Fruit fly (Drosophila melanogaster): ENCODE data around the gene CG14262.

CG14262 gene

dm6 chr3R:27238438-27239301 is 26.6 kb downstream of the CG14262 start, which contains the start of the genes CG31064 and PolA2 (continued):
- TF ChIP-seq Ets65A (GFP tag) (no peak), h (optimal IDR thresholded peaks at IDR 0.05) (no peak), CG12942 (GFP tag; optimal IDR thresholded peaks at IDR 0.05) (no peak), Dref (GFP tag; IDR thresholded peaks at IDR 0.05) (peak; percentile 98), sd (tag; optimal IDR thresholded peaks at IDR 0.05) (no peak), dpn (GFP tag; optimal IDR thresholded peaks at IDR 0.05) (no peak), Dfd (GFP tag; optimal IDR thresholded peaks at IDR 0.05) (no peak), CG2889 (GFP tag; IDR thresholded peaks at IDR 0.05) (no peak), CG1647 (GFP tag; optimal IDR thresholded peaks at IDR 0.05) (no peak), onecut (GFP tag; IDR thresholded peaks at IDR 0.05) (no peak), CG1832 (GFP tag; optimal IDR thresholded peaks at IDR 0.05) (no peak), fd102C (GFP tag; optimal IDR thresholded peaks at IDR 0.05) (no peak), Opbp (GFP tag; IDR thresholded peaks at IDR 0.05; ENCODE audit: partially characterized antibody) (peak; percentile 80), ac (GFP tag; optimal IDR thresholded peaks at IDR 0.05) (peak; percentile 71), zen (tag; optimal IDR thresholded peaks at IDR 0.05) (peak; percentile 28), gem (tag; optimal IDR thresholded peaks at IDR 0.05) (no peak), CG12769 (tag; optimal IDR thresholded peaks at IDR 0.05) (no peak), CG10543 (GFP tag; optimal IDR thresholded peaks at IDR 0.05) (no peak), wdn (GFP tag; IDR thresholded peaks at IDR 0.05) (no peak), CG11456 (GFP tag; IDR thresholded peaks at IDR 0.05) (no peak), CG4424 (GFP tag; optimal IDR thresholded peaks at IDR 0.05) (no peak), CG2129 (GFP tag; IDR thresholded peaks at IDR 0.05; ENCODE audit: partially characterized antibody) (no peak), ind (GFP tag; optimal IDR thresholded peaks at IDR 0.05) (no peak), ken (GFP tag; IDR thresholded peaks at IDR 0.05) (no peak), Neu2 (GFP tag; optimal IDR thresholded peaks at IDR 0.05; ENCODE audit: borderline replicate concordance) (no peak), ci (GFP tag; IDR thresholded peaks at IDR 0.05) (peak; percentile 66; the same call in 2 of the 3 replicates), CG14667 (GFP tag; IDR thresholded peaks at IDR 0.05) (no peak), cato (GFP tag; optimal IDR thresholded peaks at IDR 0.05; ENCODE audit: borderline replicate concordance) (no peak), TFAM (GFP tag; optimal IDR thresholded peaks at IDR 0.05) (no peak), CG17385 (GFP tag; optimal IDR thresholded peaks at IDR 0.05) (no peak), CG17359 (tag; optimal IDR thresholded peaks at IDR 0.05) (no peak), phol (tag; optimal IDR thresholded peaks at IDR 0.05) (peak; percentile 8), NC2α (GFP tag; optimal IDR thresholded peaks at IDR 0.05) (no peak), da (GFP tag; optimal IDR thresholded peaks at IDR 0.05) (peak; percentile 35), Camta (GFP tag; optimal IDR thresholded peaks at IDR 0.05) (no peak), CG2875 (GFP tag; optimal IDR thresholded peaks at IDR 0.05) (no peak), nmo (GFP tag; optimal IDR thresholded peaks at IDR 0.05) (peak; percentile 25), rib (GFP tag; IDR thresholded peaks at IDR 0.05) (no peak), H15 (GFP tag; IDR thresholded peaks at IDR 0.05) (no peak), CG4730 (GFP tag; IDR thresholded peaks at IDR 0.05) (no peak), CG6765 (GFP tag; optimal IDR thresholded peaks at IDR 0.05) (no peak), CG15696 (tag; optimal IDR thresholded peaks at IDR 0.05) (no peak), bsh (GFP tag; optimal IDR thresholded peaks at IDR 0.05) (no peak), D19A (tag; optimal IDR thresholded peaks at IDR 0.05) (no peak), C15 (GFP tag; IDR thresholded peaks at IDR 0.05) (no peak), tll (GFP tag; optimal IDR thresholded peaks at IDR 0.05) (no peak), CG14965 (GFP tag; optimal IDR thresholded peaks at IDR 0.05; ENCODE audit: borderline replicate concordance) (no peak), CG9437 (GFP tag; optimal IDR thresholded peaks at IDR 0.05) (no peak), CG34224 (GFP tag; IDR thresholded peaks at IDR 0.05; ENCODE audit: partially characterized antibody) (peak; percentile 89)
